Worm (Caenorhabditis elegans) whole organism, mixed stage, embryonic: ENCODE results near the gene Y38H6C.20.

Experiments
- M03D4.4 ChIP-seq: sonication (generic microtip); optimal IDR thresholded peaks from 2 replicates; lab custom pipeline; 2017; ENCODE audit warnings: mild to moderate bottlenecking, missing genetic modification characterization, missing compliant biosample characterization
- bed-3 ChIP-seq: fragments of 200-800 bp; sonication (Bioruptor generic); optimal IDR thresholded peaks from 3 replicates; lab custom pipeline; 2018; ENCODE audit warnings: mild to moderate bottlenecking, missing genetic modification characterization, moderate library complexity, missing compliant biosample characterization
- ceh-43 ChIP-seq: fragments of 200-800 bp; sonication (Bioruptor generic); optimal IDR thresholded peaks from 2 replicates; lab custom pipeline; 2018; ENCODE audit warnings: mild to moderate bottlenecking, missing genetic modification characterization, moderate library complexity, missing compliant biosample characterization
- ces-1 ChIP-seq: fragments of 150-350 bp; optimal IDR thresholded peaks from 2 replicates; lab custom pipeline; 2014; ENCODE audit warnings: missing biosample characterization, missing genetic modification reagents, missing genetic modification characterization
- cnd-1 ChIP-seq: fragments of 200-800 bp; sonication (Bioruptor generic); optimal IDR thresholded peaks from 2 replicates; lab custom pipeline; 2018; ENCODE audit warnings: mild to moderate bottlenecking, missing genetic modification characterization, missing compliant biosample characterization
- drap-1 ChIP-seq: fragments of 200-800 bp; sonication (Bioruptor generic); optimal IDR thresholded peaks from 3 replicates; lab custom pipeline; 2018; ENCODE audit warnings: mild to moderate bottlenecking, missing genetic modification characterization, missing compliant biosample characterization
- elt-1 ChIP-seq: sonication (generic microtip); optimal IDR thresholded peaks from 2 replicates; lab custom pipeline; 2017; ENCODE audit warnings: missing genetic modification characterization, mild to moderate bottlenecking, missing compliant biosample characterization, antibody characterized with exemption, moderate library complexity, borderline replicate concordance; ENCODE audit not compliant: insufficient read depth
- elt-3 ChIP-seq: fragments of 150-350 bp; optimal IDR thresholded peaks from 2 replicates; lab custom pipeline; 2014; ENCODE audit warnings: missing biosample characterization, missing genetic modification characterization
- flh-1 ChIP-seq: fragments of 200-800 bp; sonication (Bioruptor generic); optimal IDR thresholded peaks from 2 replicates; lab custom pipeline; 2018; ENCODE audit warnings: mild to moderate bottlenecking, missing genetic modification characterization, moderate library complexity, missing compliant biosample characterization
- ham-2 ChIP-seq: fragments of 200-800 bp; sonication (Bioruptor generic); optimal IDR thresholded peaks from 2 replicates; lab custom pipeline; 2018; ENCODE audit warnings: mild to moderate bottlenecking, missing genetic modification characterization, missing compliant biosample characterization
- lin-13 ChIP-seq: fragments of 150-350 bp; optimal IDR thresholded peaks from 2 replicates; lab custom pipeline; 2014; ENCODE audit warnings: missing biosample characterization, missing genetic modification characterization
- lin-32 ChIP-seq: fragments of 200-800 bp; sonication (Bioruptor generic); optimal IDR thresholded peaks from 2 replicates; lab custom pipeline; 2018; ENCODE audit warnings: mild to moderate bottlenecking, missing genetic modification characterization, missing compliant biosample characterization
- mab-5 ChIP-seq: fragments of 150-350 bp; optimal IDR thresholded peaks from 2 replicates; lab custom pipeline; 2014; ENCODE audit warnings: missing biosample characterization, missing genetic modification characterization
- mep-1 ChIP-seq: fragments of 150-350 bp; optimal IDR thresholded peaks from 2 replicates; lab custom pipeline; 2017; ENCODE audit warnings: missing biosample characterization, missing genetic modification reagents, missing genetic modification characterization, inconsistent platforms
- mls-2 ChIP-seq: sonication (generic microtip); optimal IDR thresholded peaks from 2 replicates; lab custom pipeline; 2016; ENCODE audit warnings: mild to moderate bottlenecking, missing genetic modification characterization, moderate library complexity, missing compliant biosample characterization
- nhr-12 ChIP-seq: fragments of 150-350 bp; optimal IDR thresholded peaks from 2 replicates; lab custom pipeline; 2014; ENCODE audit warnings: missing biosample characterization, missing genetic modification characterization
- nhr-2 ChIP-seq: fragments of 150-350 bp; optimal IDR thresholded peaks from 2 replicates; lab custom pipeline; 2014; ENCODE audit warnings: missing biosample characterization, missing genetic modification characterization
- nhr-237 ChIP-seq: fragments of 150-350 bp; optimal IDR thresholded peaks from 2 replicates; lab custom pipeline; 2014; ENCODE audit warnings: missing biosample characterization, missing genetic modification characterization
- nhr-28 ChIP-seq: fragments of 150-350 bp; optimal IDR thresholded peaks from 2 replicates; lab custom pipeline; 2014; ENCODE audit warnings: missing biosample characterization, missing genetic modification characterization
- nhr-76 ChIP-seq: sonication (generic microtip); optimal IDR thresholded peaks from 2 replicates; lab custom pipeline; 2017; ENCODE audit warnings: missing biosample characterization, missing genetic modification characterization
- pha-4 ChIP-seq: fragments of 150-350 bp; optimal IDR thresholded peaks from 2 replicates; lab custom pipeline; 2018; ENCODE audit warnings: missing biosample characterization, missing genetic modification reagents, missing genetic modification characterization
- sem-2 ChIP-seq: fragments of 200-800 bp; sonication (Bioruptor generic); optimal IDR thresholded peaks from 2 replicates; lab custom pipeline; 2018; ENCODE audit warnings: mild to moderate bottlenecking, missing genetic modification characterization, missing compliant biosample characterization
- sptf-1 ChIP-seq: sonication (generic microtip); optimal IDR thresholded peaks from 2 replicates; lab custom pipeline; 2017; ENCODE audit warnings: mild to moderate bottlenecking, missing genetic modification characterization, moderate library complexity, missing compliant biosample characterization
- tbx-8 ChIP-seq: fragments of 200-800 bp; sonication (Bioruptor generic); optimal IDR thresholded peaks from 2 replicates; lab custom pipeline; 2018; ENCODE audit warnings: mild to moderate bottlenecking, missing genetic modification characterization, moderate library complexity, missing compliant biosample characterization
- unc-120 ChIP-seq: sonication (generic microtip); optimal IDR thresholded peaks from 2 replicates; lab custom pipeline; 2017; ENCODE audit warnings: missing genetic modification characterization, missing compliant biosample characterization; ENCODE audit not compliant: poor library complexity, severe bottlenecking
- unc-39 ChIP-seq: fragments of 150-350 bp; optimal IDR thresholded peaks from 2 replicates; lab custom pipeline; 2014; ENCODE audit warnings: missing biosample characterization, missing genetic modification characterization
- unc-62 ChIP-seq: fragments of 150-350 bp; optimal IDR thresholded peaks from 2 replicates; lab custom pipeline; 2014; ENCODE audit warnings: missing biosample characterization, missing genetic modification reagents, missing genetic modification characterization
- zip-8 ChIP-seq: fragments of 150-350 bp; optimal IDR thresholded peaks from 2 replicates; lab custom pipeline; 2014; ENCODE audit warnings: missing biosample characterization, missing genetic modification characterization
- ztf-11 ChIP-seq: fragments of 150-350 bp; optimal IDR thresholded peaks from 2 replicates; lab custom pipeline; 2014; ENCODE audit warnings: missing biosample characterization, missing genetic modification characterization

Y38H6C.20 gene

ce11 chrV:20558270-20558669 lies 7.3 kb upstream of the Y38H6C.20 start, which contains the start of gene abf-4:
TSS of gene abf-4 (minus strand) at chrV:20558370.
- no peak for TF ChIP-seq nhr-237

ce11 chrV:20556260-20556659 lies 5.3 kb upstream of the Y38H6C.20 start, which contains the start of gene Y38H6C.23:
TSS of gene Y38H6C.23 (minus strand) at chrV:20556360.
- no peak for TF ChIP-seq nhr-76 (tag; lab: Kevin White, UChicago)
- TF ChIP-seq nhr-2 (tag; lab: Kevin White, UChicago) = no peak
- no peak for TF ChIP-seq mab-5 (tag; lab: Kevin White, UChicago)
- TF ChIP-seq bed-3 (GFP tag; lab: Kevin White, UChicago) = no peak
- TF ChIP-seq tbx-8 (GFP tag; lab: Kevin White, UChicago) = no peak
- no peak for TF ChIP-seq elt-3
- no peak for TF ChIP-seq nhr-12 (tag; lab: Kevin White, UChicago)
- TF ChIP-seq M03D4.4 = no peak
- TF ChIP-seq nhr-237 = no peak
- TF ChIP-seq elt-1 = no peak
- TF ChIP-seq nhr-28 = no peak

DNA sequence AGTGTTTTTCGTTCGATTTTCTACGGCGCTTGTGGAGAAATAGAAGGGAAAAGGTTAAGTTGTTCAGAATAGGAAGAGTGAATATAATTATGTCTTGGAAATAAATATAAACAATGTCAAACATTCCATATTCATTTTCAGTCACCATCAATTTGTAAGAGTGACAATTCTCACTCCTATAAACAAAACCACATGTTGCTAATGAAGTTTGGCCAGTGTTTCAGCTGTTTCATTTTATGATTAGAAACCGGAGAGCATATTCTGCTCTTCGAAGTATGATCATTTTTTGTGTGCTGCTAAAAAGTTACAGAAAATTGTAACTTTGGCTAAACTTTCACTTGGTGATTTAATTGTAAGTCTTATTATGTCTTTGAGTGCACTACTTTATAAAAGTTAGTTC lies 4.1 kb upstream of the Y38H6C.20 start, which contains the start of gene Y38H6C.21:
Gene Y38H6C.21 (minus strand): TSS at position 148 of the 400 bp plus-strand sequence.
- no peak for TF ChIP-seq zip-8 (tag; lab: Kevin White, UChicago)
- TF ChIP-seq, all 35 proteins: peak for 0

DNA sequence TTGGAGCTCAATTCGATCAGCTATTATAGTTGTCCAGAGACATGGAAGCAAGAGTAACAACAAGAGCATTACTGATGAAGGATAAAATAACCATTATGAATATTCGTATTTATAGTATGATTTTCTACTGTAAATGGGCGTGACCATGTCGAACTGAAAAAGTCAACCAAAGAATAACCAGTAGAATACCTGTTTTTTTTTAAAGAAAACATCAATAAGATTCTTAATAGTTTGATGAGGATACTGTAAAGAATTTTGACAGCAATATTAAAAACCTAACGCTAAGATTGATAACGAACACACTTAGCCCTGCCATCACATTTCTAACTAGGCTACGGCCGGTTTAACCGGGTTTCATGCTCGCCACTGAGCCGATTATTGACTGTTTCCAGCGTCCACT lies 2.0 kb upstream of the Y38H6C.20 start, which contains the start of gene vmo-1:
Gene vmo-1 (minus strand): TSS at position 101 of the 400 bp plus-strand sequence.
- TF ChIP-seq zip-8 (tag; lab: Kevin White, UChicago) (no peak), pha-4 (no peak), elt-1 (no peak), ces-1 (no peak), mep-1 (tag; lab: Kevin White, UChicago) (no peak), lin-13 (tag; lab: Kevin White, UChicago) (no peak), unc-39 (tag; lab: Kevin White, UChicago) (no peak), sptf-1 (no peak), unc-120 (no peak), elt-3 (no peak), lin-32 (GFP tag; lab: Kevin White, UChicago) (no peak)

- TF ChIP-seq drap-1 (GFP tag; lab: Kevin White, UChicago) (no peak), nhr-12 (tag; lab: Kevin White, UChicago) (no peak), bed-3 (GFP tag; lab: Kevin White, UChicago) (no peak), mep-1 (tag; lab: Kevin White, UChicago) (no peak), mls-2 (tag; lab: Kevin White, UChicago) (no peak), nhr-2 (tag; lab: Kevin White, UChicago) (no peak), unc-39 (tag; lab: Kevin White, UChicago) (no peak), unc-62 (GFP tag; lab: Kevin White, UChicago) (no peak), ham-2 (no peak)
Observed at ce11 chrV:20547048-20547447, 3.9 kb downstream of the Y38H6C.20 start, which contains the start of gene Y38H6C.18. TSS of gene Y38H6C.18 (minus strand) at chrV:20547148.

- TF ChIP-seq ztf-11 (no peak), nhr-237 (no peak), lin-32 (GFP tag; lab: Kevin White, UChicago) (no peak), cnd-1 (no peak), unc-39 (tag; lab: Kevin White, UChicago) (no peak), unc-120 (no peak), nhr-12 (tag; lab: Kevin White, UChicago) (no peak)
- TF ChIP-seq, all 35 proteins: peak for 0
Observed at ce11 chrV:20545742-20546141, 5.3 kb downstream of the Y38H6C.20 start.

ce11 chrV:20544610-20545009 lies 6.4 kb downstream of the Y38H6C.20 start:
- TF ChIP-seq tbx-8 (GFP tag; lab: Kevin White, UChicago) (no peak), zip-8 (tag; lab: Kevin White, UChicago) (no peak), unc-120 (no peak), nhr-12 (tag; lab: Kevin White, UChicago) (no peak), mab-5 (tag; lab: Kevin White, UChicago) (no peak), nhr-28 (no peak), ces-1 (no peak), flh-1 (no peak), ceh-43 (GFP tag; lab: Kevin White, UChicago) (no peak), sem-2 (no peak), cnd-1 (no peak), nhr-76 (tag; lab: Kevin White, UChicago) (no peak)
